Worm (Caenorhabditis elegans) whole organism, midembryonic: Measurements from ENCODE around the gene D2021.4.

Experiments
- T22C8.4 ChIP-seq: fragments of 200-800 bp; sonication (Bioruptor generic); IDR thresholded peaks from 2 replicates; pipeline ENCODE4 v1.3.6; 2022; ENCODE audit warnings: missing genetic modification characterization, missing compliant biosample characterization
- cog-1 ChIP-seq: sonication (generic microtip); optimal IDR thresholded peaks from 2 replicates; lab custom pipeline; 2016; ENCODE audit warnings: missing genetic modification characterization, missing compliant biosample characterization
- flt-1 ChIP-seq: fragments of 200-800 bp; sonication (Bioruptor generic); IDR thresholded peaks from 2 replicates; pipeline ENCODE4 v1.3.6; 2022; ENCODE audit warnings: missing genetic modification characterization, missing compliant biosample characterization
- klf-2 ChIP-seq: fragments of 200-800 bp; sonication (Bioruptor generic); conservative IDR thresholded peaks from 2 replicates; pipeline ENCODE4 v1.3.6; 2022; ENCODE audit warnings: missing genetic modification reagents, missing genetic modification characterization, missing compliant biosample characterization
- med-1 ChIP-seq: sonication (generic microtip); optimal IDR thresholded peaks from 2 replicates; lab custom pipeline; 2017; ENCODE audit warnings: missing genetic modification characterization, mild to moderate bottlenecking, missing compliant biosample characterization, antibody characterized with exemption, missing genetic modification reagents; ENCODE audit not compliant: insufficient read depth
- ref-1 ChIP-seq: fragments of 200-800 bp; sonication (Bioruptor generic); conservative IDR thresholded peaks from 2 replicates; pipeline ENCODE4 v1.3.6; 2022; ENCODE audit warnings: missing genetic modification reagents, missing genetic modification characterization, missing compliant biosample characterization
- tab-1 ChIP-seq: fragments of 200-800 bp; sonication (Bioruptor generic); IDR thresholded peaks from 2 replicates; pipeline ENCODE4 v1.3.6; 2022; ENCODE audit warnings: missing genetic modification characterization, missing compliant biosample characterization
- ztf-23 ChIP-seq: fragments of 200-800 bp; sonication (Bioruptor generic); IDR thresholded peaks from 2 replicates; pipeline ENCODE4 v1.3.6; 2022; ENCODE audit warnings: missing genetic modification reagents, missing genetic modification characterization, missing compliant biosample characterization
- ztf-29 ChIP-seq: fragments of 200-800 bp; sonication (Bioruptor generic); IDR thresholded peaks from 2 replicates; pipeline ENCODE4 v1.3.6; 2022; ENCODE audit warnings: missing genetic modification reagents, missing genetic modification characterization, missing compliant biosample characterization

D2021.4 gene

DNA sequence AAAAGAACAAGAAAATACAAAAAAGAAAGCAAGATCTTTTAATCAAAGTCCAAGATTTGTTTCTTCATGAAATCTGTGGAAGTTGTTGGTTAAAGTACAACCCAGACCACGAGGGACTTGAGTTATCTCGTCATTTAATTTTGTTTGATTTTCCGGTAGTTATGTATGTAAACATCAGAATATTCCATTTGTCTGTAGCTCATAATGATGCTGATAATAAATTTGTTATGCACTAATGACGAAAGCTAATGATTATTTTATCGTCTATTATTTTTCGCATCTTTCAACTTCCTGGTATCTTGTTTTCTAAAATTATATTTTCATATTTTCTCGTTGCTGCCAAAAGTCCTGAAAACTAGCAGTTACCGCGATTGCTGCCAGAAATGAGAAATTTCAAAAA, 25.9 kb downstream of the D2021.4 start:
- TF ChIP-seq ref-1 (GFP tag; lab: Robert Waterston, UW) (no peak), tab-1 (GFP tag; lab: Robert Waterston, UW) (no peak), klf-2 (GFP tag; lab: Robert Waterston, UW) (no peak)

DNA sequence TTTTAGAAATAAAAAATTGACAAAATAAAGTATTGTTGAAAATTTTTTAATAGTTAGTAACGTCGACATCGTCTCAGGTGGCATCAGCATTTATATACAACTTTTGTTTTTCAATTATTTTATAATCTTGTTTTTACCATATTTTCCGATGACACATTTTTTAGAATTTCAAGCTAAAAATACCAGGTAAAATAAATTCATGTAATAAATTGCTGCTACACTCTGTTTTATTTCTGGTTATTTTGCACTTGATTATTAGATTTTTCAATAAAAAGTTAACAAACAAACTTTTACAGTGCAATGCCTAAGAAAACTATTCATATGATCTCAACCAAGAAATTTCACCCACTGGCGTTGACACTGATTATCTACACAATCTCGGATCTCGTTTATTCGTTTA, 27.3 kb downstream of the D2021.4 start, which contains the start of gene C03G5.14:
C03G5.14 (plus strand) TSS at position 301 of the 400 bp plus-strand sequence.
- TF ChIP-seq tab-1 (GFP tag; lab: Robert Waterston, UW) = no peak
- TF ChIP-seq cog-1 (tag; lab: Kevin White, UChicago) = no peak
- TF ChIP-seq ztf-23 = no peak
- no peak for TF ChIP-seq med-1 (GFP tag; lab: Kevin White, UChicago)
- no peak for TF ChIP-seq ztf-29 (GFP tag; lab: Robert Waterston, UW)
- TF ChIP-seq T22C8.4 (GFP tag; lab: Robert Waterston, UW) = no peak
- TF ChIP-seq flt-1 = no peak
- no peak for TF ChIP-seq klf-2 (GFP tag; lab: Robert Waterston, UW)
- TF ChIP-seq ref-1 (GFP tag; lab: Robert Waterston, UW) = no peak

DNA sequence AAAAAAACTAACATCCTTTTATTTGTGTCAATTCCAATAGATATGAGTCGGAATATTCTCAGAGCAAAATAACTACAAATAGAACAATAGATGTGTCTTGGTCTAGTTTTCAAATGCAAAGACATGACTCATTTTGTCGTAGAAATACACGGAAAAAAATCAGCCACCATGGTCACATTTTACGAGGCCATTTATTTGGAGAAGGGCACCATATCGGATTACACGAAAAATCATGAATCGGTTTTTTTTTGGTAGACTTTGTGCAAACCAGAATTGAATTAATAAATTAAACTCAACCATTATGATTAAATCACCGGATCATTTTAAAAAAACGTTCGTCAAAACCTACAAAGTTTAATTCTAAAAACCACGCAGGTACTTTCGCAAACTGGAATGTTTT, 28.5 kb downstream of the D2021.4 start, which contains the start of gene H03E18.2:
H03E18.2 (minus strand) TSS at position 101 of the 400 bp plus-strand sequence.
- no peak for TF ChIP-seq cog-1 (tag; lab: Kevin White, UChicago)
- TF ChIP-seq flt-1 = no peak
- TF ChIP-seq tab-1 (GFP tag; lab: Robert Waterston, UW) = no peak
- TF ChIP-seq klf-2 (GFP tag; lab: Robert Waterston, UW) = no peak
- TF ChIP-seq T22C8.4 (GFP tag; lab: Robert Waterston, UW) = no peak
- TF ChIP-seq ztf-23 = no peak
- TF ChIP-seq ztf-29 (GFP tag; lab: Robert Waterston, UW) = no peak
- TF ChIP-seq ref-1 (GFP tag; lab: Robert Waterston, UW) = no peak

DNA sequence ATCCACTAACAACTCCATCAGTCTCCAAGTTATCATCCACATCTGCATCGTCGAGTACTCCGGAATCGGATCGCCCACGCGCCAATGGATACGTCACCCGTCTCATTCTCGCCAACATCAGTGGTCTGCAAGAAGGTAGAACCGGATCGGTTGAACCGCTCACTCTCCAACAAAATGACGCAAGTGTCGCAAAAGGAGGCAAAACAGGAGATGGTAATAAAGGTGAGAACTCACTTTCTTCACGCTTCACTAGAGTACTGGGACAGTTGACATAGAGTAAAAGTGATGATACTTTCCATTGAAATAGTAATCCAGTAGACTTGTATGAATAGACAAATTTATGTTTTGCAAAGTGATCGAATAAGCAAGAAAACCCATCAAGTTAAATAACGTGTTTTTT, 39.8 kb downstream of the D2021.4 start:
- no peak for TF ChIP-seq klf-2 (GFP tag; lab: Robert Waterston, UW)
- TF ChIP-seq ztf-29 (GFP tag; lab: Robert Waterston, UW) = no peak
- no peak for TF ChIP-seq tab-1 (GFP tag; lab: Robert Waterston, UW)
- no peak for TF ChIP-seq flt-1
- no peak for TF ChIP-seq ztf-23
- TF ChIP-seq ref-1 (GFP tag; lab: Robert Waterston, UW) = no peak
- TF ChIP-seq cog-1 (tag; lab: Kevin White, UChicago) = no peak
- no peak for TF ChIP-seq T22C8.4 (GFP tag; lab: Robert Waterston, UW)
- no peak for TF ChIP-seq med-1 (GFP tag; lab: Kevin White, UChicago)

DNA sequence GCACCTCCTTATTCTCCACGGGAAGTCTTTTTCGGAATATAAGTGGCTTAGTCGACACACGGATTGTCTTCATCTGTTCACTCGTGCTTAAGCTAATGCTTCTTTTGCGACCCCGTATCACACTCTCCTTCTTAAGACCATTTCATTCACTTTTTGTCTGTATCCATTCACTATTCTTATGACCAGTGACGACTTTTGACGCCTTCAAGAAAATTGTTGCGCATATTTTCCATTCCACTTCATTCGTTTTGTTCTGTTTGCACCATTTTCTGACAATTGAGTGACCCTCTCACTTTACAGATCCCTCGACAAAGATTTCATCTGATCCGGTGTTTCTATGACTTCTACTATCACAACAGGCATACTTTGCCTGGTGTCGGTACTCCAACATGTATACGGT, 41.3 kb downstream of the D2021.4 start, which contains the start of gene H03E18.1:
H03E18.1 (plus strand) TSS at position 301 of the 400 bp plus-strand sequence.
- no peak for TF ChIP-seq cog-1 (tag; lab: Kevin White, UChicago)
- TF ChIP-seq ztf-23 = no peak
- TF ChIP-seq klf-2 (GFP tag; lab: Robert Waterston, UW) = no peak
- no peak for TF ChIP-seq T22C8.4 (GFP tag; lab: Robert Waterston, UW)
- no peak for TF ChIP-seq med-1 (GFP tag; lab: Kevin White, UChicago)
- no peak for TF ChIP-seq ref-1 (GFP tag; lab: Robert Waterston, UW)
- no peak for TF ChIP-seq ztf-29 (GFP tag; lab: Robert Waterston, UW)

DNA sequence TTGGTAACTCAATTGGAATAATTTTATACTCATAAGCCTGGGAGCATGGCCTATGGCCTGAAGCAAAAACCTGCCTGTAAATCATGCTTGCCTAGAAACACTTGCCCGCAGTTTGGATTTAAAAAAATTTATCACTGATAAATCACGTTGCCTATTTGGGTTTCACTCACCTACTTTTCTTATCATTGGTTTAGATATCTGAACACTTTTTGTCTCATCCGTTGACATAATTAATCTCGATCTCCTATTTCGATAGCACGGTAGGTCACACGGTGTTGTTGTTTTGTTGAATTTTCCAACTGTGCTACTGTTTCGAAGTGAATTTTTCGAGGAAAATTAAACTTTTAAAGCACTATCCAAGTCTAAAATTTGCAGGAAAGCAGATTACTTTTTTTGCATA, 41.8 kb downstream of the D2021.4 start:
- TF ChIP-seq tab-1 (GFP tag; lab: Robert Waterston, UW) = no peak
- no peak for TF ChIP-seq T22C8.4 (GFP tag; lab: Robert Waterston, UW)
- TF ChIP-seq ztf-23 = no peak
- TF ChIP-seq flt-1 = no peak
- no peak for TF ChIP-seq med-1 (GFP tag; lab: Kevin White, UChicago)

DNA sequence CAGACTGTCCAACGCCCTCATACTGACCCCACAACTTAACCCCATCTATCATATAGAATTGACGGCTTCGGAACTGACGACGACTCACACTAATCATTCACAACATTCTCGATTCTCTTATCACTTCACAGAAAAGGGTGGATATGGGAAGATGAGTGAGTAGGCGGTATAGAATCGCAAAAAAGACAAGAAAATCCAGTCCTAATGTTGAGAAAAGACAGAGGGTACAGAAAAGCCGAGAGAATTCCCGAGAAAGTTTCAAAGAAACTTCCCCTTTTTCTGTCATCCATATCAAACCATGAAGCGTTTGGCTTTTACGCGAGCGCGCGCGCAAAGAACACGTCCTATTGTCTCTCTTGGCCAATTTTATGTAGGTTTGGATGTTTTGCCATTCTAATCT, 44.7 kb downstream of the D2021.4 start:
- TF ChIP-seq flt-1 (no peak), tab-1 (GFP tag; lab: Robert Waterston, UW) (no peak), cog-1 (tag; lab: Kevin White, UChicago) (no peak), ztf-23 (no peak), klf-2 (GFP tag; lab: Robert Waterston, UW) (no peak), ref-1 (GFP tag; lab: Robert Waterston, UW) (no peak), med-1 (GFP tag; lab: Kevin White, UChicago) (no peak), ztf-29 (GFP tag; lab: Robert Waterston, UW) (no peak), T22C8.4 (GFP tag; lab: Robert Waterston, UW) (no peak)

DNA sequence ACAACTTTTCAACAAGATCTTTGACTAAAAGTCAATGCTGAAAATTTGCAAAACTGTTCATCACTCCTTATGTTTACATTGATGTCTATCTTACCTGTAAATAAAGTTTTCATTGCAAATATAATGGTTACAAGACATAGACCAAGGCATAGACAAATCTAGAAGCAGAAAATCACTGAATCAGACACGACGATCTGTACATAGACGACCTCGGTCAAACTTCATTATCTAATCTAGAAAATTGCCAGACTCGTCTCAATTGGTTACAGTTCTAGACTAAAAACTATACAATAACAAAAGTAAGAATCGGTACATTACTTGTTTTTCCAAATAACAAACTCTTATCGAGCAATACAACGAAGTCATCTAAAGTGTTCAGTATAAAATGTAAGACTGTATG, 48.0 kb downstream of the D2021.4 start, which contains the start of gene grd-4:
grd-4 (plus strand) TSS at position 301 of the 400 bp plus-strand sequence.
- TF ChIP-seq med-1 (GFP tag; lab: Kevin White, UChicago) (no peak), flt-1 (no peak), ztf-29 (GFP tag; lab: Robert Waterston, UW) (no peak), ref-1 (GFP tag; lab: Robert Waterston, UW) (no peak), ztf-23 (no peak), T22C8.4 (GFP tag; lab: Robert Waterston, UW) (no peak), klf-2 (GFP tag; lab: Robert Waterston, UW) (no peak), cog-1 (tag; lab: Kevin White, UChicago) (no peak), tab-1 (GFP tag; lab: Robert Waterston, UW) (no peak)

DNA sequence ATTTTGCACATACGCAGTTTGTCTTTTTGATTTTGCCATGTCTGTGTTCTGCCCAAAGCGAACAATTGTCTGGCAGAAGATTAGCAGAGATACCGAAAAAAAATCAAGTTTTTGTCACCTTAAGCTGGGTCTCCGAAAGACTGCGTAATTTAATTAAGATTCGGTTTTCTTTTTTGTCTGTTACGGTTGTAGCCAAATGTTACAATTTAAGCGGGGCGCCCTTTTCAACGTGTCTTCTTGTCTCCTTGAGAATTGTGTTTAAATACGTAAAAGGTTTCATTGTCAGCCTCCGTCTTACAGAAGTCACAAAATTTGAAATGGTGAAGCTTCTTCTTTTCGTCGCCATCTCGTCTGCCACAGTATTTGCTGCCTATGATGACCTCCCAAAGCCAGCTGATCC, 49.2 kb downstream of the D2021.4 start, which contains the start of gene grd-14:
grd-14 (plus strand) TSS at position 301 of the 400 bp plus-strand sequence.
- TF ChIP-seq ztf-23 (0 out of 2 replicates have a peak, but pooled peaks have one; percentile 9), tab-1 (GFP tag; lab: Robert Waterston, UW) (no peak)
